Fruit fly (Drosophila melanogaster) whole organism, prepupa: ENCODE results near the gene E5.

Source experiments
- CG1621 ChIP-seq: fragments of 200-800 bp; sonication (Bioruptor generic); optimal IDR thresholded peaks from 3 replicates; lab custom pipeline; 2018; ENCODE audit warnings: missing biosample characterization, mild to moderate bottlenecking, missing genetic modification characterization
- CG3032 ChIP-seq: fragments of 200-800 bp; optimal IDR thresholded peaks from 2 replicates; lab custom pipeline; 2019; ENCODE audit warnings: missing biosample characterization, mild to moderate bottlenecking, missing genetic modification characterization, moderate library complexity
- CG6276 ChIP-seq: fragments of 200-800 bp; sonication (Bioruptor generic); optimal IDR thresholded peaks from 2 replicates; lab custom pipeline; 2017; ENCODE audit warnings: missing biosample characterization, mild to moderate bottlenecking, missing genetic modification characterization
- CG6854 ChIP-seq: fragments of 200-800 bp; sonication (Bioruptor generic); optimal IDR thresholded peaks from 2 replicates; lab custom pipeline; 2017; ENCODE audit warnings: missing biosample characterization, mild to moderate bottlenecking, missing genetic modification characterization
- Eip75B ChIP-seq: fragments of 200-800 bp; sonication (Bioruptor generic); optimal IDR thresholded peaks from 3 replicates; lab custom pipeline; 2016; ENCODE audit warnings: missing biosample characterization, missing genetic modification characterization
- Ets96B ChIP-seq: fragments of 200-800 bp; optimal IDR thresholded peaks from 2 replicates; lab custom pipeline; 2019; ENCODE audit warnings: missing biosample characterization, mild to moderate bottlenecking, missing genetic modification characterization, moderate library complexity
- acj6 ChIP-seq: fragments of 200-800 bp; sonication (Bioruptor generic); optimal IDR thresholded peaks from 3 replicates; lab custom pipeline; 2016; ENCODE audit warnings: missing biosample characterization, missing genetic modification characterization
- dsx ChIP-seq: fragments of 200-800 bp; optimal IDR thresholded peaks from 3 replicates; lab custom pipeline; 2019; ENCODE audit warnings: missing biosample characterization, mild to moderate bottlenecking, missing genetic modification characterization, moderate library complexity; ENCODE audit not compliant: poor library complexity, severe bottlenecking
- fd85E ChIP-seq: fragments of 200-800 bp; sonication (Bioruptor generic); optimal IDR thresholded peaks from 3 replicates; lab custom pipeline; 2016; ENCODE audit warnings: missing biosample characterization, missing genetic modification characterization
- net ChIP-seq: fragments of 200-800 bp; sonication (Bioruptor generic); optimal IDR thresholded peaks from 3 replicates; lab custom pipeline; 2016; ENCODE audit warnings: missing biosample characterization, missing genetic modification characterization

dm6 chr3R:13916546-13916945, 41.8 kb upstream of the E5 start:
- TF ChIP-seq CG1621 (tag; lab: Kevin White, UChicago) (peak; percentile 38), Ets96B (tag; lab: Kevin White, UChicago) (peak; percentile 57), acj6 (GFP tag; lab: Kevin White, UChicago) (peak; percentile 38), CG6276 (no peak), CG6854 (no peak), CG3032 (peak; percentile 71), net (GFP tag; lab: Kevin White, UChicago) (no peak), fd85E (GFP tag; lab: Kevin White, UChicago) (no peak), dsx (GFP tag; lab: Kevin White, UChicago) (peak; percentile 60), Eip75B (GFP tag; lab: Kevin White, UChicago) (peak; percentile 25)
